Worm (Caenorhabditis elegans): Measurements from ENCODE around the gene ZC518.8.
A peak's percentile ranks its signal among the peaks of the same experiment; 100 is the strongest.

DNA sequence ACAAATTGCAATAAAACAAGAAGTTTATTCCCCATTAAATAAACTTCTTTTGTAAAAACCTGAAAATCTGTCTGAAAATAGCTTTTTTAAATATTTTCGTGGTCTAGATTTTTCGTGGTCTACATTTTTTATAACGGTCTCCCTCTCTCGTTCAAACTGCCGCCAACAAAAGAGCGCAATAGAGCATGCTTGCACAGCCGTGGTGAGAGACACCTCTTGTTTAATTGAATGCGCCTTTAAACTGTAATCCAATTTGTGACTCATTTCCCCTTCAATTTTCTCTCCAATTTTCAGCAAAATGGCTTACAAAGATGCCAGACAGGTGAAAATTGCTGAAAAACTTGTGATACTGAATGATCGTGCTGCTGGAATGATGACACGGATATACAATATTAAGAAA is 42.4 kb upstream of the ZC518.8 start, which contains the start of gene gex-3:
- no peak for TF ChIP-seq ama-1 (optimal IDR thresholded peaks at IDR 0.05)
- TF ChIP-seq Y48G9A.11 (GFP tag; IDR thresholded peaks at IDR 0.05): no peak
- TF ChIP-seq ZK337.2 (GFP tag; IDR thresholded peaks at IDR 0.05): no peak
- no peak for TF ChIP-seq nhr-42 (GFP tag; IDR thresholded peaks at IDR 0.05)
- TF ChIP-seq unc-39 (tag; optimal IDR thresholded peaks at IDR 0.05): no peak
- peak in 1 of 2 experiments; percentile 55 for TF ChIP-seq ZK546.5 (tag; optimal IDR thresholded peaks at IDR 0.05)
- peak; percentile 2 for TF ChIP-seq nhr-11 (tag; optimal IDR thresholded peaks at IDR 0.05)
- TF ChIP-seq dpl-1 (GFP tag; optimal IDR thresholded peaks at IDR 0.05): peak; percentile 91
- TF ChIP-seq D1046.2 (GFP tag; IDR thresholded peaks at IDR 0.05): no peak
- no peak for TF ChIP-seq zag-1 (tag; optimal IDR thresholded peaks at IDR 0.05)
- no peak for TF ChIP-seq dmd-8 (GFP tag; IDR thresholded peaks at IDR 0.05)
- no peak for TF ChIP-seq pqm-1 (tag; optimal IDR thresholded peaks at IDR 0.05)
- TF ChIP-seq lsy-2 (tag; optimal IDR thresholded peaks at IDR 0.05): peak; percentile 61 to 95
